Worm (Caenorhabditis elegans) whole organism, L2 larva: Measurements from ENCODE around the gene sld-5.

Experiments
- C34F6.9 ChIP-seq: fragments of 150-350 bp; optimal IDR thresholded peaks from 2 replicates; lab custom pipeline; 2014; ENCODE audit warnings: missing biosample characterization, missing genetic modification characterization
- F13H6.1 ChIP-seq: sonication (generic microtip); optimal IDR thresholded peaks from 2 replicates; lab custom pipeline; 2016; ENCODE audit warnings: missing genetic modification characterization, missing compliant biosample characterization
- R02D3.7 ChIP-seq: fragments of 150-350 bp; optimal IDR thresholded peaks from 2 replicates; lab custom pipeline; 2014; ENCODE audit warnings: missing biosample characterization, missing genetic modification characterization
- Y55F3AM.14 ChIP-seq: fragments of 200-800 bp; sonication (Bioruptor generic); optimal IDR thresholded peaks from 2 replicates; lab custom pipeline; 2018; ENCODE audit warnings: mild to moderate bottlenecking, missing genetic modification characterization, missing compliant biosample characterization
- ZK546.5 ChIP-seq: sonication (generic microtip); optimal IDR thresholded peaks from 2 replicates; lab custom pipeline; 2017; ENCODE audit warnings: missing biosample characterization, missing genetic modification characterization
- alr-1 ChIP-seq: fragments of 150-350 bp; optimal IDR thresholded peaks from 2 replicates; lab custom pipeline; 2014; ENCODE audit warnings: missing biosample characterization, missing genetic modification characterization
- aly-2 ChIP-seq: fragments of 150-350 bp; optimal IDR thresholded peaks from 2 replicates; lab custom pipeline; 2014; ENCODE audit warnings: missing biosample characterization, missing genetic modification characterization
- ama-1 ChIP-seq: fragments of 150-350 bp; optimal IDR thresholded peaks from 2 replicates; lab custom pipeline; 2018; ENCODE audit warnings: inconsistent platforms
- blmp-1 ChIP-seq: sonication (generic microtip); optimal IDR thresholded peaks from 2 replicates; lab custom pipeline; 2017; ENCODE audit warnings: missing genetic modification characterization, mild to moderate bottlenecking, missing compliant biosample characterization, antibody characterized with exemption, moderate library complexity; ENCODE audit not compliant: insufficient read depth
- ceh-16 ChIP-seq: fragments of 150-350 bp; optimal IDR thresholded peaks from 2 replicates; lab custom pipeline; 2014; ENCODE audit warnings: missing biosample characterization, missing genetic modification characterization
- ceh-82 ChIP-seq: fragments of 150-350 bp; optimal IDR thresholded peaks from 2 replicates; lab custom pipeline; 2014; ENCODE audit warnings: missing biosample characterization, missing genetic modification characterization
- crh-2 ChIP-seq: sonication (generic microtip); optimal IDR thresholded peaks from 2 replicates; lab custom pipeline; 2017; ENCODE audit warnings: missing biosample characterization, missing genetic modification characterization
- dmd-4 ChIP-seq: sonication (generic microtip); optimal IDR thresholded peaks from 2 replicates; lab custom pipeline; 2017; ENCODE audit warnings: missing biosample characterization, missing genetic modification characterization
- egl-27 ChIP-seq: sonication (generic microtip); optimal IDR thresholded peaks from 3 replicates; lab custom pipeline; 2017; ENCODE audit warnings: missing biosample characterization, missing genetic modification reagents, missing genetic modification characterization
- elt-1 ChIP-seq: fragments of 150-350 bp; optimal IDR thresholded peaks from 2 replicates; lab custom pipeline; 2014; ENCODE audit warnings: missing biosample characterization, missing genetic modification characterization
- elt-3 ChIP-seq: sonication (generic microtip); optimal IDR thresholded peaks from 2 replicates; lab custom pipeline; 2017; ENCODE audit warnings: missing biosample characterization, missing genetic modification characterization
- fos-1 ChIP-seq: fragments of 150-350 bp; optimal IDR thresholded peaks from 2 replicates; lab custom pipeline; 2014; ENCODE audit warnings: missing biosample characterization, missing genetic modification characterization
- gmeb-1 ChIP-seq: fragments of 150-350 bp; optimal IDR thresholded peaks from 2 replicates; lab custom pipeline; 2014; ENCODE audit warnings: missing biosample characterization, missing genetic modification characterization
- lin-11 ChIP-seq: fragments of 150-350 bp; sonication (generic microtip); optimal IDR thresholded peaks from 2 replicates; lab custom pipeline; 2014; ENCODE audit warnings: missing biosample characterization, missing genetic modification characterization, inconsistent platforms, mixed read lengths
- lin-13 ChIP-seq: fragments of 150-350 bp; optimal IDR thresholded peaks from 2 replicates; lab custom pipeline; 2014; ENCODE audit warnings: missing biosample characterization, missing genetic modification reagents, missing genetic modification characterization
- lin-39 ChIP-seq: fragments of 150-350 bp; optimal IDR thresholded peaks from 2 replicates; lab custom pipeline; 2014; ENCODE audit warnings: missing biosample characterization, missing genetic modification reagents, missing genetic modification characterization
- lsy-2 ChIP-seq, 2 experiments: fragments of 150-350 bp in 1 of 2; sonication (generic microtip) in 1 of 2; optimal IDR thresholded peaks; 2 replicates each; lab custom pipeline; 2014 to 2017; ENCODE audit warnings: missing biosample characterization in 2 of 2, missing genetic modification characterization in 2 of 2
- mab-5 ChIP-seq: fragments of 150-350 bp; optimal IDR thresholded peaks from 2 replicates; lab custom pipeline; 2014; ENCODE audit warnings: missing biosample characterization, missing genetic modification characterization
- mbf-1 ChIP-seq: sonication (generic microtip); optimal IDR thresholded peaks from 2 replicates; lab custom pipeline; 2017; ENCODE audit warnings: missing biosample characterization, missing genetic modification characterization
- mdl-1 ChIP-seq, 2 experiments: fragments of 150-350 bp in 1 of 2; sonication (generic microtip) in 1 of 2; optimal IDR thresholded peaks; 2 replicates each; lab custom pipeline; 2017; ENCODE audit warnings: missing biosample characterization in 2 of 2, missing genetic modification characterization in 2 of 2
- nhr-10 ChIP-seq: sonication (generic microtip); optimal IDR thresholded peaks from 2 replicates; lab custom pipeline; 2017; ENCODE audit warnings: missing biosample characterization, missing genetic modification characterization
- nhr-11 ChIP-seq: fragments of 150-350 bp; optimal IDR thresholded peaks from 2 replicates; lab custom pipeline; 2014; ENCODE audit warnings: missing biosample characterization, missing genetic modification characterization
- nhr-12 ChIP-seq: fragments of 150-350 bp; optimal IDR thresholded peaks from 2 replicates; lab custom pipeline; 2014; ENCODE audit warnings: missing biosample characterization, missing genetic modification characterization
- nhr-129 ChIP-seq: fragments of 150-350 bp; optimal IDR thresholded peaks from 2 replicates; lab custom pipeline; 2014; ENCODE audit warnings: missing biosample characterization, missing genetic modification characterization
- nhr-21 ChIP-seq: fragments of 150-350 bp; optimal IDR thresholded peaks from 2 replicates; lab custom pipeline; 2014; ENCODE audit warnings: missing biosample characterization, missing genetic modification characterization
- nhr-23 ChIP-seq: fragments of 150-350 bp; optimal IDR thresholded peaks from 2 replicates; lab custom pipeline; 2014; ENCODE audit warnings: missing biosample characterization, missing genetic modification reagents, missing genetic modification characterization
- nhr-237 ChIP-seq: fragments of 150-350 bp; optimal IDR thresholded peaks from 2 replicates; lab custom pipeline; 2014; ENCODE audit warnings: missing biosample characterization, missing genetic modification characterization
- nhr-25 ChIP-seq: fragments of 150-350 bp; sonication (generic microtip); optimal IDR thresholded peaks from 3 replicates; lab custom pipeline; 2014; ENCODE audit warnings: missing biosample characterization, missing genetic modification characterization
- nhr-6 ChIP-seq: fragments of 150-350 bp; optimal IDR thresholded peaks from 2 replicates; lab custom pipeline; 2014; ENCODE audit warnings: missing biosample characterization, missing genetic modification characterization
- nhr-77 ChIP-seq: fragments of 150-350 bp; optimal IDR thresholded peaks from 2 replicates; lab custom pipeline; 2014; ENCODE audit warnings: missing biosample characterization, missing genetic modification characterization
- peb-1 ChIP-seq: fragments of 150-350 bp; optimal IDR thresholded peaks from 2 replicates; lab custom pipeline; 2014; ENCODE audit warnings: missing biosample characterization, missing genetic modification characterization
- sem-4 ChIP-seq: fragments of 150-350 bp; optimal IDR thresholded peaks from 2 replicates; lab custom pipeline; 2014; ENCODE audit warnings: missing biosample characterization, missing genetic modification reagents, missing genetic modification characterization
- skn-1 ChIP-seq: sonication (generic microtip); optimal IDR thresholded peaks from 2 replicates; lab custom pipeline; 2017; ENCODE audit warnings: missing biosample characterization, missing genetic modification characterization
- sma-3 ChIP-seq: sonication (generic microtip); optimal IDR thresholded peaks from 2 replicates; lab custom pipeline; 2016; ENCODE audit warnings: missing genetic modification reagents, missing genetic modification characterization, missing compliant biosample characterization
- sma-9 ChIP-seq, 2 experiments: fragments of 150-350 bp in 1 of 2; sonication (generic microtip) in 1 of 2; optimal IDR thresholded peaks; 2 replicates each; lab custom pipeline; 2014 to 2016; ENCODE audit warnings: missing genetic modification characterization in 2 of 2, mild to moderate bottlenecking in 1 of 2, missing biosample characterization in 1 of 2, missing compliant biosample characterization in 1 of 2, missing genetic modification reagents in 1 of 2, moderate library complexity in 1 of 2
- snpc-4 ChIP-seq: fragments of 150-350 bp; optimal IDR thresholded peaks from 2 replicates; lab custom pipeline; 2014; ENCODE audit warnings: missing biosample characterization, missing genetic modification characterization
- unc-39 ChIP-seq: fragments of 150-350 bp; optimal IDR thresholded peaks from 2 replicates; lab custom pipeline; 2014; ENCODE audit warnings: missing biosample characterization, missing genetic modification characterization
- unc-55 ChIP-seq: fragments of 150-350 bp; sonication (generic microtip); optimal IDR thresholded peaks from 3 replicates; lab custom pipeline; 2014; ENCODE audit warnings: missing biosample characterization, missing genetic modification reagents, missing genetic modification characterization
- unc-62 ChIP-seq: fragments of 150-350 bp; optimal IDR thresholded peaks from 2 replicates; lab custom pipeline; 2014; ENCODE audit warnings: missing biosample characterization, missing genetic modification reagents, missing genetic modification characterization
- zag-1 ChIP-seq: fragments of 150-350 bp; optimal IDR thresholded peaks from 2 replicates; lab custom pipeline; 2014; ENCODE audit warnings: missing biosample characterization, missing genetic modification characterization
- ztf-1 ChIP-seq: fragments of 200-800 bp; sonication (Bioruptor generic); conservative IDR thresholded peaks from 2 replicates; pipeline ENCODE4 v1.3.6; 2022; ENCODE audit warnings: missing genetic modification characterization, missing compliant biosample characterization
- ztf-11 ChIP-seq: sonication (generic microtip); optimal IDR thresholded peaks from 2 replicates; lab custom pipeline; 2017; ENCODE audit warnings: missing biosample characterization, missing genetic modification characterization
- ztf-4 ChIP-seq: fragments of 150-350 bp; optimal IDR thresholded peaks from 2 replicates; lab custom pipeline; 2014; ENCODE audit warnings: missing biosample characterization, missing genetic modification characterization

The sld-5 gene

DNA sequence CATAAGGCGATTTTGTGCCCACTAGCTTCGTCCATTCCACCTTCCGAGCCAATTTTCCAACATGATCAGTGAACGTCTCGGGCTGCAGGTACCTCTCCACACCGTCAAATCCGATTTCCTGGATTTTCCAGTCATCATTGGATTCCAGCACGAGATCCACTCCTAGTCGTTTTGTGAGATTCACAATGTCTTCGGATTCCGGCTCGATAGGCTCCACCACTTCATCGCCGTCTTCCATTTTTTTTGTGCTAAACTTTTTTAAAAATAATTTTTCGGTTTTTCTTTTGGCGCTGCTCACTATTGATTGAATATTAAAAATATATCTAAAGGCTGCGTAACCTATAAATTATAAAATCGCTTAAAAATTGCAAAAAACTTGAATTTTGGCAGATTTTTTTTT, 29.4 kb upstream of the sld-5 start, which contains the start of gene mdt-17:
TSS of gene mdt-17 (minus strand) at position 256 of the 400 bp plus-strand sequence.
- TF ChIP-seq nhr-23 (tag; lab: Kevin White, UChicago): no peak
- TF ChIP-seq lin-11 (tag; lab: Kevin White, UChicago): no peak
- no peak for TF ChIP-seq R02D3.7 (tag; lab: Kevin White, UChicago)
- no peak for TF ChIP-seq ztf-1 (GFP tag; lab: Robert Waterston, UW)
- no peak for TF ChIP-seq gmeb-1 (tag; lab: Kevin White, UChicago)
- no peak for TF ChIP-seq sma-3 (GFP tag; lab: Kevin White, UChicago)
- TF ChIP-seq sma-9 (GFP tag; optimal IDR thresholded peaks at IDR 0.05; lab: Kevin White, UChicago): no peak
- TF ChIP-seq sma-9 (tag; optimal IDR thresholded peaks at IDR 0.05; lab: Kevin White, UChicago): no peak
- TF ChIP-seq ztf-11 (tag; lab: Kevin White, UChicago): no peak
- no peak for TF ChIP-seq mbf-1
- no peak for TF ChIP-seq lin-39
- TF ChIP-seq ceh-82 (tag; lab: Kevin White, UChicago): no peak

DNA sequence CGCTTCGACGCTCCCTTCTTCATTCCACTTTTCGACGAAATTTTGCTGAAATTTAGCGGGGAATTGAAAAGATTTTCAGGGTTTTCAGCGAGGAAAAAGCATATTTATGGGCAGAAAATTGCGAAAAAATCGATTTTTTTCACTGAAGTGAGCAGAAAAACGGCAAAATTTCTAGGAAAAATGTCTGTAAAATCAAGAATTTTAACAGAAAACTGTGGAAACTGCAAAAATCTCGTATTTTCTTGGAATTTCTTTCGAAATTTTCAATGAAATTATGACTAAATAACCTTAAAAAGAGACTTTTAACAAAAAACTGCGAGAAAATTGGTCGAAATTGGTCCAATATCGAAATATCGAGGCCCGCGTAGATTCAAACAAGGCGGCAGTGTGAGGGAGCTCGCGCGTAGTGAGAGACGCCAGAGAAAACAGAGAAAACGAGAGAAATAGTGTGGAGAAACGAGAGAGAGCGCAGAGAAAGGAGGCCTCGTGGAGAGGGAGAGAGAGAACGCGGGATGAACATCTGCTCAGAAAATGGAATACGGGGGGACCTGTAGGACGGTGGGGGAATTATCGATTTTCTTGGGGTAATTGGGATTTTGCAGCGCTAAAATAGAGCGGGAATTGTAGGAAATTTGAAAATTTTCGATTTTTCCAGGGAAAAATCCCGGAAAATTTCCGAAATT, 12.0 kb upstream of the sld-5 start, which contains the start of gene swsn-1:
TSS of gene swsn-1 (minus strand) at position 51 of the 683 bp plus-strand sequence.
- no peak for TF ChIP-seq skn-1 (tag; lab: Kevin White, UChicago)
- no peak for TF ChIP-seq Y55F3AM.14
- peak; percentile 18 for TF ChIP-seq zag-1
- peak; percentile 66 for TF ChIP-seq unc-55 (GFP tag; lab: Kevin White, UChicago)
- TF ChIP-seq sma-9 (GFP tag; optimal IDR thresholded peaks at IDR 0.05; lab: Kevin White, UChicago): no peak
- no peak for TF ChIP-seq sma-9 (tag; optimal IDR thresholded peaks at IDR 0.05; lab: Kevin White, UChicago)
- peak; percentile 38 for TF ChIP-seq nhr-129
- TF ChIP-seq R02D3.7 (tag; lab: Kevin White, UChicago): no peak
- no peak for TF ChIP-seq nhr-10
- no peak for TF ChIP-seq ztf-4 (tag; lab: Kevin White, UChicago)
- no peak for TF ChIP-seq unc-39 (tag; lab: Kevin White, UChicago)
- TF ChIP-seq ztf-11 (tag; lab: Kevin White, UChicago): no peak
- no peak for TF ChIP-seq nhr-11 (tag; lab: Kevin White, UChicago)
- TF ChIP-seq mbf-1: no peak
- TF ChIP-seq unc-62 (GFP tag; lab: Kevin White, UChicago): no peak
- TF ChIP-seq nhr-237 (tag; lab: Kevin White, UChicago): no peak
- no peak for TF ChIP-seq snpc-4
- no peak for TF ChIP-seq nhr-21 (tag; lab: Kevin White, UChicago)
- TF ChIP-seq nhr-6: no peak
- no peak for TF ChIP-seq alr-1
- peak; percentile 27 for TF ChIP-seq egl-27
- peak; percentile 7 for TF ChIP-seq mab-5 (tag; lab: Kevin White, UChicago)
- no peak for TF ChIP-seq nhr-25 (tag; lab: Kevin White, UChicago)
- no peak for TF ChIP-seq dmd-4
- peak; percentile 18 to 47 for TF ChIP-seq lsy-2 (tag; optimal IDR thresholded peaks at IDR 0.05; lab: Kevin White, UChicago)
- TF ChIP-seq ama-1 (lab: Kevin White, UChicago): no peak
- TF ChIP-seq nhr-23 (tag; lab: Kevin White, UChicago): no peak
- peak; percentile 47 for TF ChIP-seq C34F6.9 (tag; lab: Kevin White, UChicago)
- TF ChIP-seq sem-4: no peak
- no peak for TF ChIP-seq ceh-82 (tag; lab: Kevin White, UChicago)
- no peak for TF ChIP-seq sma-3 (GFP tag; lab: Kevin White, UChicago)
- peak; percentile 29 for TF ChIP-seq lin-13
- no peak for TF ChIP-seq elt-1
- peak; percentile 39 for TF ChIP-seq gmeb-1 (tag; lab: Kevin White, UChicago)
- no peak for TF ChIP-seq lin-11 (tag; lab: Kevin White, UChicago)
- TF ChIP-seq ceh-16 (tag; lab: Kevin White, UChicago): no peak
- TF ChIP-seq crh-2 (tag; lab: Kevin White, UChicago): peak; percentile 10
- no peak for TF ChIP-seq nhr-12 (tag; lab: Kevin White, UChicago)
- TF ChIP-seq elt-3 (tag; lab: Kevin White, UChicago): no peak
- no peak for TF ChIP-seq lin-39
- no peak for TF ChIP-seq blmp-1 (tag; lab: Kevin White, UChicago)
- TF ChIP-seq F13H6.1: peak; percentile 42
- TF ChIP-seq peb-1 (tag; lab: Kevin White, UChicago): no peak
- TF ChIP-seq ztf-1 (GFP tag; lab: Robert Waterston, UW): no peak
- no peak for TF ChIP-seq aly-2 (tag; lab: Kevin White, UChicago)
- no peak for TF ChIP-seq fos-1 (tag; lab: Kevin White, UChicago)
- no peak for TF ChIP-seq nhr-77
- peak; percentile 25 to 47 for TF ChIP-seq mdl-1 (tag; optimal IDR thresholded peaks at IDR 0.05; lab: Kevin White, UChicago)
- no peak for TF ChIP-seq ZK546.5 (tag; lab: Kevin White, UChicago)
